Worm (Caenorhabditis elegans): Measurements from ENCODE around the gene C16A11.10.

Gene C16A11.10

ce11 chrII:4183979-4184378, 47.2 kb upstream of the C16A11.10 start:
- no peak for TF ChIP-seq sptf-2 (GFP tag; optimal IDR thresholded peaks at IDR 0.05)
- TF ChIP-seq hsf-1 (GFP tag; IDR thresholded peaks at IDR 0.05) = no peak
- no peak for TF ChIP-seq sdz-38 (tag; optimal IDR thresholded peaks at IDR 0.05)
- TF ChIP-seq somi-1 (GFP tag; optimal IDR thresholded peaks at IDR 0.05) = no peak
- TF ChIP-seq fkh-3 (tag; optimal IDR thresholded peaks at IDR 0.05) = no peak
- no peak for TF ChIP-seq let-607 (tag; optimal IDR thresholded peaks at IDR 0.05)
- TF ChIP-seq lin-54 (GFP tag; optimal IDR thresholded peaks at IDR 0.05) = no peak
- no peak for TF ChIP-seq ceh-40 (GFP tag; IDR thresholded peaks at IDR 0.05)
- no peak for TF ChIP-seq ztf-28 (GFP tag; IDR thresholded peaks at IDR 0.05)
- TF ChIP-seq attf-5 (GFP tag; optimal IDR thresholded peaks at IDR 0.05) = no peak
- TF ChIP-seq chd-7 (tag; optimal IDR thresholded peaks at IDR 0.05) = no peak
- TF ChIP-seq bed-2 (GFP tag; IDR thresholded peaks at IDR 0.05) = no peak
- no peak for TF ChIP-seq ztf-25 (GFP tag; IDR thresholded peaks at IDR 0.05)

- no peak for TF ChIP-seq nhr-90 (tag; optimal IDR thresholded peaks at IDR 0.05)
- TF ChIP-seq repo-1 (tag; optimal IDR thresholded peaks at IDR 0.05) = no peak
- TF ChIP-seq attf-5 (GFP tag; optimal IDR thresholded peaks at IDR 0.05) = no peak
- no peak for TF ChIP-seq B0261.1 (tag; optimal IDR thresholded peaks at IDR 0.05)
- no peak for TF ChIP-seq let-526 (GFP tag; IDR thresholded peaks at IDR 0.05)
Observed at ce11 chrII:4186364-4186763, 44.8 kb upstream of the C16A11.10 start, which contains the start of gene cpna-1. Gene cpna-1, plus strand, starts transcription at chrII:4186664.

DNA sequence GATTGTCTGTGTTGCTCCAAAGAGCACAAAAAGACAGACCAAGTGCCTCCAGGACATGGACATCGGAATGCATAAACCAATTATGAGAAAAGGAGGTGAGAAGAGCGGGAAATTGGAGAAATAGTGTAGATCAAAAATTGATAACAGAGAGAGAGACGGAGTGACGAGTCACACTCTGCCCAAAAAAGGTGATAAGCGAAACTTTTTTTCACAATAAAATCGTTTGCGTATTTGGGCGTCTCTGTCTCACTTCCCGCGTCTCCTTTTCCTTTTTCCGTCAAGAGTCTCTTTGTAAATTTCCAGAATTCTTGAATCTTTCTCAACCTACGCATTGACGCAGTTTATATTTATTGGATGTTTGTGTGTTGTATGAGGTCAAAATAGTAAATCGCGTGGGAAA, 37.1 kb upstream of the C16A11.10 start, which contains the start of gene mth-2:
mth-2 (minus strand) TSS at position 188 of the 400 bp plus-strand sequence.
- TF ChIP-seq sptf-2 (GFP tag; optimal IDR thresholded peaks at IDR 0.05) (no peak), aptf-2 (GFP tag; conservative IDR thresholded peaks at IDR 0.05) (no peak), ztf-26 (tag; optimal IDR thresholded peaks at IDR 0.05) (no peak), Y95B8A.8 (GFP tag; IDR thresholded peaks at IDR 0.05) (no peak), B0336.3 (GFP tag; IDR thresholded peaks at IDR 0.05) (0 out of 2 replicates have a peak, but pooled peaks have one; percentile 34), snpc-1.1 (tag; optimal IDR thresholded peaks at IDR 0.05; ENCODE audit: insufficient read depth) (no peak), nhr-80 (tag; optimal IDR thresholded peaks at IDR 0.05) (peak; percentile 94), dox-1 (GFP tag; IDR thresholded peaks at IDR 0.05) (peak; percentile 63), let-607 (tag; optimal IDR thresholded peaks at IDR 0.05) (no peak), T26A5.8 (tag; optimal IDR thresholded peaks at IDR 0.05) (no peak), nfyb-1 (GFP tag; IDR thresholded peaks at IDR 0.05) (peak; percentile 34; the same call in 1 of the 2 replicates), efl-1 (GFP tag; optimal IDR thresholded peaks at IDR 0.05) (no peak), F10E7.11 (tag; optimal IDR thresholded peaks at IDR 0.05) (no peak), pha-4 (tag; optimal IDR thresholded peaks at IDR 0.05) (no peak), attf-5 (GFP tag; optimal IDR thresholded peaks at IDR 0.05) (no peak), snpc-1.3 (tag; optimal IDR thresholded peaks at IDR 0.05; ENCODE audit: insufficient read depth) (no peak)

DNA sequence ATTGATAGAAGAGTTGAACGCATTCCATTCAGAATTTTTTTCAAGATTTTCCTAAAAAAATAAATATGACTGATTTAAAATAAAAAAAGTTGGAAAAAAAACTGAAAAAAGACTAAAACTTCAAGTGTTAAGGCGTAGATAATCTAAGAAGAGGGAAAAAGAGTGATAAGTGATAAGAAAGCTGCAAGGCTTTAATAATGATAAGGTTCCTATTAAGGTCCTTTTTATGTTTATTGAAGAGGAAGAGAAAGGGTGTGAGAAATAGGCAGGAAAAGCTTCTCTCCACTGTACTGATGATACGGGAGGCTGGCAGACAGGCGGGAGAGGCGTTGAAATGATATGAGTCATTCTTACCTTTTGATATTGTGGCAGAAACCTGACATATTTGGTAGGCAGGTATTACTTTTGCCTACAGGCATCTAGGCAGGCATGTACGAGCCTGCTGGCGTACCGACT, 27.4 kb upstream of the C16A11.10 start, which contains the start of gene mth-1:
mth-1 (minus strand) TSS at position 51 of the 456 bp plus-strand sequence.
- no peak for TF ChIP-seq B0019.2 (GFP tag; conservative IDR thresholded peaks at IDR 0.05)
- peak; percentile 46 for TF ChIP-seq nhr-80 (tag; optimal IDR thresholded peaks at IDR 0.05)

DNA sequence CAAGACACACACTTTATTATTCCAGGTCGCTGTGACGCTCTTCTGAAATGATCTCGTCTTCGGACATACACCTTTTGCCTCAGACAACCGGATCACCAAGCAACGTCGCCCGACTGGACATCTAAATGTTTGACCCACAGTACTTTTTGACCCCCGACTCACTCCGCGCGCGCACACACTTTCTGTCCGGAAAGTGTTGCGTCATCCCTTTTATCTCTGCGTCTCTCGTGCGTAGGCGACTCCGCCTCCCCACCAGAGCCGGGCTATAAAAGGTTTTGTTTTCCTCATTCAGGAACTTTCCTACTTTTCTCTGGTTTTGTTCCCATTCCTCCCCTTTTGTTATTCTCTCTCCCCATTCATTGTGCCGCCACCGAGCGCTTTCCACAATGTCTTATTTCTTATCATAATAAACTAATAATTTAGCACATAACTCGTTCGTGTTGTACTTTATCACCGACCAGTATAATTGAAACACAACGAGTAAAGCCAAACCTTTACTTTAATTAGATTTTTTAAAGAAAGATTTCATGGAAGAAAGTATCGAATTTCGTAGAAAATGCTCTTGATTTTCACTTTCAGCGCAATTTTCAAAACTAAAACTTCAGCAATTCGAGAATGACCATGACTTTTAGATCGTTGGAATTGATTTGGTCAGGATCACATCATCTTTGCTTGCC, 22.0 kb upstream of the C16A11.10 start, which contains the start of gene F31D5.6:
F31D5.6 (plus strand) TSS at position 627 of the 677 bp plus-strand sequence.
- no peak for TF ChIP-seq lsl-1 (GFP tag; optimal IDR thresholded peaks at IDR 0.05)
- TF ChIP-seq nhr-27 (tag; optimal IDR thresholded peaks at IDR 0.05) = no peak
- no peak for TF ChIP-seq B0035.1 (tag; optimal IDR thresholded peaks at IDR 0.05)
- TF ChIP-seq dox-1 (GFP tag; IDR thresholded peaks at IDR 0.05) = peak; percentile 21; the same call in 1 of the 2 replicates
- peak; percentile 81 for TF ChIP-seq madf-6 (GFP tag; IDR thresholded peaks at IDR 0.05)
- TF ChIP-seq snpc-1.3 (tag; optimal IDR thresholded peaks at IDR 0.05; ENCODE audit: insufficient read depth) = no peak
- TF ChIP-seq akir-1 (GFP tag; optimal IDR thresholded peaks at IDR 0.05) = no peak
- 0 out of 2 replicates have a peak, but pooled peaks have one; percentile 22 for TF ChIP-seq let-526 (GFP tag; IDR thresholded peaks at IDR 0.05)
- TF ChIP-seq F49E8.2 (tag; optimal IDR thresholded peaks at IDR 0.05; ENCODE audit: insufficient read depth) = no peak
- TF ChIP-seq F22D6.2 (tag; optimal IDR thresholded peaks at IDR 0.05) = no peak
- TF ChIP-seq madf-8 (GFP tag; conservative IDR thresholded peaks at IDR 0.05) = peak; percentile 40; the same call in 1 of the 2 replicates
- TF ChIP-seq attf-5 (GFP tag; optimal IDR thresholded peaks at IDR 0.05) = no peak
- no peak for TF ChIP-seq nfya-2 (GFP tag; IDR thresholded peaks at IDR 0.05)
- 0 out of 2 replicates have a peak, but pooled peaks have one; percentile 13 for TF ChIP-seq nfyb-1 (GFP tag; IDR thresholded peaks at IDR 0.05)
